Worm (Caenorhabditis elegans) whole organism, L4/young adult: ENCODE data around the gene gpd-1.
A peak's percentile ranks its signal among the peaks of the same experiment; 100 is the strongest.

Source experiments
- W03F9.2 ChIP-seq: fragments of 150-350 bp; optimal IDR thresholded peaks from 2 replicates; lab custom pipeline; 2014; ENCODE audit warnings: missing biosample characterization, missing genetic modification characterization
- dao-5 ChIP-seq: sonication (generic microtip); optimal IDR thresholded peaks from 2 replicates; lab custom pipeline; 2016; ENCODE audit warnings: missing genotype, missing genetic modification characterization, moderate library complexity, missing compliant biosample characterization
- him-1 ChIP-seq: sonication (generic microtip); optimal IDR thresholded peaks from 2 replicates; lab custom pipeline; 2016; ENCODE audit warnings: missing genotype, missing genetic modification reagents, missing genetic modification characterization, missing compliant biosample characterization

The gpd-1 gene

DNA sequence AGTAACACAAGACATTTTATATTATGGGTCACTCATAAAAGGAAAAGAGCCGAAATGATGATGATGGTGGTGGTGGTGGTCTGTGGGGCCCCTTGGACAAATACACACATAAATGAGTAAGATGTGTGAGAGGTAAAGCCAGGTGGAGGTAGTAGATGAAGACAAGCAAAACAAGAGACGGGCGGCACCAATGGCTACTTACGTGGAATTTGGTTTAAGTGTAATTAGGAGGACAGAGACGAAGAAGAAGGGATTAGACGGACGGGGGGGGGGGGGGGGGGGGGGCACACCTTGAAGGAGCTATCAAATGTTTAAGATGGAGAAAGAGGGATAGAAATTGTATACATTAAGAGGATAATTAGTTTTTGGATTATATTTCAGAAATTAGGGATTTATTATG, 19.2 kb upstream of the gpd-1 start:
- TF ChIP-seq him-1 = no peak
- TF ChIP-seq dao-5 (tag; lab: Kevin White, UChicago) = no peak
- TF ChIP-seq W03F9.2 (tag; lab: Kevin White, UChicago) = no peak

DNA sequence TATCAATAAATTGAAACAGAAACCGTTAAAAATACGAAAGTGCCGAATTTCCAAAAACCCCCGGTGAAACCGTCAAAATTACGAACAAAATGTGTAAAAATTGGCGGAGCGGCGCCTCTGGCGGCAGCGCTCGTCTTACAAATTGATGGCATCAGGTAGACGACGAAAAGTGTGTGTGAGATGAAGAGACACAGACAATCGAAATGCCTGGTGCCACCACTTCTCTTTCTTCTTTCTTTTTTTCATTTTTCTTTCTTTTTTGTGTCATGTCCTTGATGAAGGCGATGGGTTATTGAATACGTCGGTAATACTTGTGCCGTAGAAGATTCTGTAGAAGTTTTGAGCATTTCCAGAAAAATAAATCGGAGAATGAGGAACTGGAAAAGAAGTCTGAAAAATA, 16.0 kb upstream of the gpd-1 start:
- TF ChIP-seq him-1 (no peak), dao-5 (tag; lab: Kevin White, UChicago) (no peak), W03F9.2 (tag; lab: Kevin White, UChicago) (no peak)

DNA sequence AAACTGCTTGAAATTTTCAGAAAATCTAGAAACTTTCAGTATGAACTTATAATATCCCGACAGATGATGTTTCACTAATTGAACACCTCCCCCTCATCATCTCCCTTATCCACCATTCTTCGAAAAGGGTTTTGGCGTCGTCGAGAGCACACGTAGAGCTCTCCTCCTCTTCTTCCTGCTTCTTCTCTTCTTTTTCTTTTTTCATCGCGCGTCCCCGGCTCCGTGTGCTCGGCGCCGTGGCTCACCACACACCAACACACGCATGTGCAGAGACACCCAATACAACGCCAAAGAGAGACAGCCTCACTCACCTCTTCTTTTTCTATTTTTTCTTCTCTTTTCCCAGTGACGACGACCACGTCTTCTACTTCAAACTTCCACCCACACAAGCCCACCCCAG, 14.4 kb upstream of the gpd-1 start:
- peak; percentile 29 for TF ChIP-seq him-1
- no peak for TF ChIP-seq dao-5 (tag; lab: Kevin White, UChicago)

DNA sequence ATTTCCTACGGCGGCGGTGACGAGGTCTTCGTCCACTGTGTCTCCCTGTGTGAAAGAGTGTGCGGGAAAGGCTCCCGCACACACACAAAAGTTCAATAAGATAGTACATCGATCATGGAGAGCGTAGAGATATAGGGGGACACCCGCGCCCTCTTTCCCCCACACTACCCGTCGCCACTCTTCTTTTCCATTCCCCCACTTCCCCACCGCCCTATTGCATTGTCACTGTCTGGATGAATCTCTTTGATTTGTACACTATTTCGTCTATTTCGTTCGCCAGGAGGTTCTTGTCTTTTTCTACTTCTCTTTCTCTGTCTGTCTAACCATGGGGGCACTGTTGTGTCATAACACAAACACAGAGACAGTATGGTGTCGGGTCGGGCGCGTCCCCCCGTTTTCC, 11.7 kb upstream of the gpd-1 start:
- TF ChIP-seq W03F9.2 (tag; lab: Kevin White, UChicago) = no peak
- TF ChIP-seq dao-5 (tag; lab: Kevin White, UChicago) = no peak
- TF ChIP-seq him-1 = no peak

DNA sequence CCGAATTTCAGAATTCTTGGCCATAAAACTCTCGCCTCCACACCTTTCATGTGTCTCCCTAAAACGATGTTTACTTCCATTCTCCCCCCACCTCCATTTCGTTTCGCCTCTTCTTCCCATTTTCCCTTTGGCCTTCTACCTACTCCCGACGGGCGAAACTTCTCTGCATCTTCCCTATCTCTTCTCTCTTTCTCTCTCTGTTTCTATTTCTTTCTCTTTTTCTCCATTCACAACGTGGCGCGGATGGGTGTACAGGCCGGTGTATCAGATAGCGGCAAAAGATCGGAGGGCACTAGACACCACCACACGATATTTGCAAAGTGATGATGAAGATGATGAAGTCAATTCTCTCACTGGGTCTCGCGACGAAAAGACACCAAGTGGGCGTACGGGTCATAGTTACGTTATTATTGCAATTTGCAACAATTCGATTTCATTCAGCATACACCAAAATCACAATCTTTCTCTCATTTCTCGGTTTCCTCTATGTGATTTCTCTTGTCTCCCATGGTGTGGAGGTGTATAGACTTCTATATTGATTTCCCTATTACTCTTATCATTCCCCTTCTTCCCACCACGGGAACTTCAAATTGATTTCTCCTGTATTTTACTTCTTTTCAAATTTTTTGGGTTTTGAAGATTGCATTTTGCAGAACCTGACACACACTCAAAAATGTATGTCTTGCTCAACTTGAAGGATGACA, 9.1 kb upstream of the gpd-1 start, which contains the start of gene ztf-27:
Gene ztf-27, plus strand, starts transcription at position 654 of the 704 bp plus-strand sequence.
- TF ChIP-seq W03F9.2 (tag; lab: Kevin White, UChicago) = no peak

DNA sequence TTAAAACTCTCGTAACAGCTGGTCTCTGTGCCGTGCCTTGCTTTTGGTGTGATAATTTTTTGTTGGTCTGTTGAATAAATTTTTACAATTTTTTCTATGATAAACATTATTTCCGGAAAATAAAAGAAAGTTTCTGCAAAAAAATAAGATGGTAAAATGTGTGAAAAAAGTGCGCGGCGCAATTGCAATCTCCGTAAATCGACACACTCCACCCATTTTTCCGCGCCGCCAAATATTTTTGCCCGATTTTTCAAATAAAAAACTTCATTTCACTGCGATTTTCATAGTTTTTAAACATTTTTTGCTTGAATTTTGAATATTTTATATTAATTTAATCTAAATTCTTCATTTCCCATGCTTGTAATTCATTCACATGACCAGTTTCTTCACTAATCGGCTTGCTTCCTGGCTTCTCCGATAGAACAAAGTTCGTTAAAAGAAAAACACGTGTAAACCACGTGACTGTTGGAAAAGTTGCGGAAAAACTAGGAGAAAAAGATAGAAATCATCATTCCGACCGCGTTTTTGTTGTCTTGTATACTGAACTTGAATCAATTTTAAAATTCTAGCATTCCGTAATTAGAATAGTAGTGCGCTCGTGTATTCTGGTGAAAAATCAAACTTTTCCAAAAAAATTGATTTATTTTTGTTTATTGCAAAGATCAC, 5.8 kb upstream of the gpd-1 start:
- TF ChIP-seq W03F9.2 (tag; lab: Kevin White, UChicago) = peak; percentile 79
- peak; percentile 44 for TF ChIP-seq him-1
- TF ChIP-seq dao-5 (tag; lab: Kevin White, UChicago) = no peak

DNA sequence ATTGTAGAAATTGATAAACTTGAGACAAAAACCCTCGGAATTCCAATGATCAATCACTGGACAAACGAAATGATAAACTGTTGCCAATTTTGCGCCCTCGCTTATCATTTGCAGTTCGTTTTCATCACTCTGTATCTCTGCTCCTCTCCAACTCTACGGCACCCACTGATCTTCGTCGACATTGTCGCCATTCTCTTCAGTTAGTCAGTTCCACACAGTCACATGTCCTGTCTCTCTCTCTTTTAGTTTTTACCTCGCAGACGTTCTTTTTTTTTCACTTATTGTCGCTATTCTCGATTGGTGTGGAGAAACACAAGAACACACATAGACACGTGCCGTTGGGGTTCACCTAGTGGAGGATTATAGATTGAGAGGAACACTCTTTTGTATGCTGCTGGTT, 4.9 kb upstream of the gpd-1 start:
- peak; percentile 5 for TF ChIP-seq W03F9.2 (tag; lab: Kevin White, UChicago)
- TF ChIP-seq dao-5 (tag; lab: Kevin White, UChicago) = no peak

DNA sequence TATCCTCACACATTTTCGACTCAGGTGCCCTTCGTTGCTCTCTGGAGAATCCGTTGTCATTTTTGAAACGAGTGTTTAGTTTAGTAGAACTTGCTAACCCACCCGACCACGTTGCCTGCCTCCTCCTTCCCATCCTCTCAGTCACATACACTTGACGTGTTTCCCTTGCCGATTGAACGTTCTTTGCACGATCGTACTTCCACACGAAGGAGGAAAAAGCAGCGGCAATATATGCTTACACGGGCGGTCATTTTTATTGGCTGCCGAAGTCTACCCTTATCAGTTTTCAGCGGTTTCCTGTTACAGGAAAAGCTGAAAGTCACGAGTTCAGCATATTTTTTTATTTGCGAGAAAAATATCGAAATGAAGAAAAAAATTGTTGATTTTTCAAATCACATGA, 4.2 kb upstream of the gpd-1 start:
- TF ChIP-seq dao-5 (tag; lab: Kevin White, UChicago) (no peak), him-1 (no peak), W03F9.2 (tag; lab: Kevin White, UChicago) (no peak)

DNA sequence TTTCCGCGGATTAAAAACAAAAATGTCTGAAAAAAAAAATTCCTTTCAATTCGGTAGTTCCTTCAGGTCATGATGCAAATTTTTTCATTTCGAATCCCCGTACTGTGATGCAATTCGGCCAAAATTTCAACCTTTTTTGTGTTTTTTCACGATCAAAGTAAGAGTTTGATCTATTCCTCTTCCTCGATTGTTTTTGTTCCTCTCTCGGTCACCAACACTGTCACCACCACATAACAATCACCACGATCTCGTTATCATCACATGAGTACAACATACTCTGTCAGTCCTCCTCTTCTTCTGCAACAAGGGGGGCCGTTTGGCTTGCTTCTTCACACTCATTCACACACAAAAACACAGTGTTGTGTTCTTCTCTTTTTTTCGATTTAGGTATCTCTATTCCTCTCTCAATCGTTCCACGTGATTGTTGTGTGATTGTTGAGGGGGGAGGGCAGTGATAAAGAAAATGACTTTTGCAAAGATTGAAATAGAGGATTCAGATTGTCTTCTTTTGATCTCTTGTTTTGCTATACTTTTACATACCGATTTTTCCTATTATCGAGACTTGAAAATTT, 3.6 kb upstream of the gpd-1 start:
- TF ChIP-seq him-1 = no peak
- no peak for TF ChIP-seq W03F9.2 (tag; lab: Kevin White, UChicago)
- TF ChIP-seq dao-5 (tag; lab: Kevin White, UChicago) = no peak

DNA sequence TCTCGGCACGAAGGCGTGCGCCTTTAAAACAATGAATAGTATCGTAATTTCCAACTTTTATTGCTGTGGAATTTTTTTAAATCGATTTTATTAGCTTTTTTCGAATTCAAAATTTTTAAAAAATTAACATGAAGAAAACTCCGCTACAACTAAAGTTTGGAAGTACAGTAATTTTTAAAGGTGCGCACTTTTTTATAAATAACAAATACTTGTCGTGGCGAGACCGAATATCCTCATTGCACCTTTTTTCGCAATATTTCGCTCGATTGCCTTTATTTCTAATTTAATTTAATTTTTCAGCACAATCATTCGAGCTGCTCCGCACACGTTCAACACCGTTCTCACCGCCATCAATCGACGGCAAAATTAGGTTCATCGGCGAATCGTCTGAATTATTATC, 3.1 kb upstream of the gpd-1 start, which contains the start of the genes T09F3.2 and T09F3.7:
Gene T09F3.2, plus strand, starts transcription at position 301 of the 400 bp plus-strand sequence.
Gene T09F3.7, plus strand, starts transcription at position 315 of the 400 bp plus-strand sequence.
- TF ChIP-seq dao-5 (tag; lab: Kevin White, UChicago) = no peak
- no peak for TF ChIP-seq him-1
- no peak for TF ChIP-seq W03F9.2 (tag; lab: Kevin White, UChicago)

DNA sequence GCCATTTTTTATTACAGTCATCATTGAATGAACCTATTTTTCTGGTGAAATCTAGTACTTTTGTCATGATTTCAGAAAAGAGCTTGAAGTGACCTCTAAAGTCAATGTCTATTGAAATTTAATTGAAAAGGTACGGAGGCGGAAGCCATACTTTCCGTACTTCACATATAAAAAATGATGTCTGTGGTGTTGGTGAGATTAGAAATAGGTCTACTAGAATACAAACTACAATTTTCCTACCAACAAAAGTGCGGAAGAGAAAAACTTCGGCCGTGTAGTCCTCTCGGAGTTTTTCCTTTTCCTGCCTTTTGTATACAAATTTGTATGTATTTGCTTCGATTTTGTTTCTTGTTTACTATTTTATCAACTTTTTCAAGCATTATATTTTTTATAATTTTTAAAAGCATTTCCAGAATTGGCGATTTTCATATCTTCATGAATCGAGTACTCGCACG, 1.4 kb downstream of the gpd-1 start, which contains the start of gene T09F3.4:
Gene T09F3.4, plus strand, starts transcription at position 405 of the 455 bp plus-strand sequence.
- TF ChIP-seq dao-5 (tag; lab: Kevin White, UChicago) (peak; percentile 15), W03F9.2 (tag; lab: Kevin White, UChicago) (peak; percentile 67), him-1 (no peak)

DNA sequence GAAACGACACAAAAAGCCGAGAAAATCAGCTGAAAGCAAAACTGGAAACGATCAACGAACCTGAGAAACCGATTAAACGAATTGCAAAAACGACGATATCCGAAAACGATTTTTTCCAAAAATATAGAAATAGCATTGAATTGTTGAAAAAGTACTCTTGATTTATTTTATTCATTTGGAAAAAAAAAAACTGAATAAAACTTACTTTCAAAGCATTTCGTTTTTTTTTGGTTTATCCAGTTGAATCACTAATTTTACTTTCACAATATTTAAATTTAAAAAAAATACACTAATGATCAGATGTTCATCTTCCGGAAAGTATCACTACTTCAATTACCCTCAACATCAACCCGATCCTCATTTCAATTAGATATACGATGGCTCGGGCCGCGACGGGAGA, 2.6 kb downstream of the gpd-1 start, which contains the start of gene T09F3.5:
Gene T09F3.5, plus strand, starts transcription at position 301 of the 400 bp plus-strand sequence.
- no peak for TF ChIP-seq W03F9.2 (tag; lab: Kevin White, UChicago)
- TF ChIP-seq dao-5 (tag; lab: Kevin White, UChicago) = no peak
- TF ChIP-seq him-1 = no peak

DNA sequence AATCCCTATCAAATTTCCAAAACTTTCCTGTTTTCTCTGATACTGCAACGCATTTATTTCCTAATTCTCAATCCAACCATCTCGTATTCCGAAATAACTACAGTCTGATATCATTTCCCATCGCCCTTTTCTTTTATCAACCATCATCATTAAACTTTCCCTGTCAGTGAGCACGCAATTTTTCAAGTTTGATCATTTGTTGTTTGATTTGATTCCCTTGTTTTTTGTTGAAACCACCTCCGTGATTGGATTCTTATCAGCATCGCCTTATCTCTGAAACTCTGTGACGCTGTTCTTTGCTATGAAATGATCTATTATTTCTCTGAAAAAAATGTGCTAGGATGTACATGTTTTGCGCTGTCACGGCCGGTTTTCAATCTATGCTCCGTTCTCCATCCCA, 9.1 kb downstream of the gpd-1 start:
- TF ChIP-seq him-1 (no peak), dao-5 (tag; lab: Kevin White, UChicago) (no peak), W03F9.2 (tag; lab: Kevin White, UChicago) (no peak)

DNA sequence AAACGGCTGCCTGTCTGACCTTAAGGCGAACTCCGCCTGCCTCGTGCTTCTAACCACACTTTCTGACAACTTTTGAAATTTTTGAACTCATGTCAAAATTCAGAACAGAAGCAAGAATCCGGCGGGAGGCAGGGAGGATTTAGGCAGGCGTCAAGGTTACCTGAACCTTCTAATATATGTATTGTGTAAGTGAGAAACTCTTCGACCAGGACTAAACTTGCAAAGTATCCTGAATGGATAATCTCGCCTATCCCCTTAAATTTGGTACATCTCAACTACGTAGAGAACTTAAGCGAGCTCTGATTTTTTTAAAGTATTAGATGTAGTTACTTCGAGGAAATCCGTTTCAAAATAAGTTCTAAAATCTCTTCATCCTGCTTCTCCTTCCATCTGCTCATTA, 17.1 kb downstream of the gpd-1 start, which contains the start of gene E04D5.5:
Gene E04D5.5, plus strand, starts transcription at position 301 of the 400 bp plus-strand sequence.
- TF ChIP-seq dao-5 (tag; lab: Kevin White, UChicago) (no peak), him-1 (no peak)
